Worm (Caenorhabditis elegans) whole organism, L1 larva: ENCODE data around the gene F28D1.6.

Source experiments
- C04F5.9 ChIP-seq: sonication (generic microtip); optimal IDR thresholded peaks from 2 replicates; lab custom pipeline; 2016; ENCODE audit warnings: missing genetic modification characterization, missing compliant biosample characterization
- ama-1 ChIP-seq: fragments of 150-350 bp; optimal IDR thresholded peaks from 2 replicates; lab custom pipeline; 2014
- lin-39 ChIP-seq: fragments of 150-350 bp; optimal IDR thresholded peaks from 2 replicates; lab custom pipeline; 2014; ENCODE audit warnings: missing biosample characterization, missing genetic modification reagents, missing genetic modification characterization
- lsy-2 ChIP-seq, 2 experiments: fragments of 150-350 bp; optimal IDR thresholded peaks; 2 replicates each; lab custom pipeline; 2014; ENCODE audit warnings: missing biosample characterization in 2 of 2, missing genetic modification characterization in 2 of 2
- nhr-11 ChIP-seq: fragments of 150-350 bp; optimal IDR thresholded peaks from 2 replicates; lab custom pipeline; 2014; ENCODE audit warnings: missing biosample characterization, missing genetic modification characterization
- nhr-28 ChIP-seq: fragments of 150-350 bp; optimal IDR thresholded peaks from 2 replicates; lab custom pipeline; 2014; ENCODE audit warnings: missing biosample characterization, missing genetic modification characterization
- nhr-77 ChIP-seq: fragments of 150-350 bp; optimal IDR thresholded peaks from 2 replicates; lab custom pipeline; 2014; ENCODE audit warnings: missing biosample characterization, missing genetic modification characterization
- snpc-4 ChIP-seq: fragments of 150-350 bp; optimal IDR thresholded peaks from 2 replicates; lab custom pipeline; 2014; ENCODE audit warnings: missing biosample characterization, missing genetic modification characterization
- tbx-2 ChIP-seq: sonication (generic microtip); optimal IDR thresholded peaks from 2 replicates; lab custom pipeline; 2016; ENCODE audit warnings: missing genetic modification characterization, missing compliant biosample characterization
- ztf-4 ChIP-seq: fragments of 150-350 bp; optimal IDR thresholded peaks from 2 replicates; lab custom pipeline; 2014; ENCODE audit warnings: missing biosample characterization, missing genetic modification characterization

- TF ChIP-seq nhr-28 (no peak), nhr-11 (tag; lab: Kevin White, UChicago) (no peak), lsy-2 (tag; optimal IDR thresholded peaks at IDR 0.05; lab: Kevin White, UChicago) (no peak), ama-1 (no peak), nhr-77 (tag; lab: Kevin White, UChicago) (no peak), tbx-2 (tag; lab: Kevin White, UChicago) (no peak), snpc-4 (no peak), C04F5.9 (tag; lab: Kevin White, UChicago) (no peak), ztf-4 (tag; lab: Kevin White, UChicago) (no peak), lin-39 (tag; lab: Kevin White, UChicago) (no peak)
Measured at ce11 chrIV:12371340-12371739, 13.6 kb downstream of the F28D1.6 start.
